Fruit fly (Drosophila melanogaster): ENCODE data around the gene Vti1a.

Vti1a gene

DNA sequence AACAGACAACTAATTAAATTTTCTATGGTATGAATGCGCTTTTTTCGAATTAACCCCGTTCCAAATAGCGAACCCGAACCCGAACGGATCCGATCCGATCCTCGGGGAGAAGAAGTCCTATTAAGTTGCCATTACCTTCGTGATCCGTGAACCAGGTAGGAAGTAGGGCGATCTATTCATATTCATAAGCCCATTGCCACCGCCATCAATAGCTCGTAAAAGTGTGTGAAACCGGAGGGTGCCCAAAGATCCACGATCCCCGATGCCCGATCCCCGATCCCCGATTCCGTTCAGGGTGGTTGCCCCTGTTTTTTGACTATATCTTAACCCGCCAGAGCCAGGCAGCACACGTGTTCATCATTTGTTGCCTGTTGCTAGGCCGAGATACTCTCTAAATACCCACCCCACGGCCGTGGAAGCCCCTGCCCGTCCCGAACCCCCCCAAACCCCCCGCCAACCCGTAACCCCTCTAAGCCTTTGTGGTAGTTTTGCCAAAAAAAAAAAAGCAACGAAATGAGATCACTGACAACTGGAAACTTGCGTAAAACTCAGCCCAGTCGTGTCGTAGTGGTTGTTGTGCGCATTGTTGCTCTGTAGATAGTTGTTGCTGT lies 47.2 kb downstream of the Vti1a start:
- TF ChIP-seq Pif1B (GFP tag; optimal IDR thresholded peaks at IDR 0.05) (no peak), EcR (GFP tag; optimal IDR thresholded peaks at IDR 0.05) (peak; percentile 13)

DNA sequence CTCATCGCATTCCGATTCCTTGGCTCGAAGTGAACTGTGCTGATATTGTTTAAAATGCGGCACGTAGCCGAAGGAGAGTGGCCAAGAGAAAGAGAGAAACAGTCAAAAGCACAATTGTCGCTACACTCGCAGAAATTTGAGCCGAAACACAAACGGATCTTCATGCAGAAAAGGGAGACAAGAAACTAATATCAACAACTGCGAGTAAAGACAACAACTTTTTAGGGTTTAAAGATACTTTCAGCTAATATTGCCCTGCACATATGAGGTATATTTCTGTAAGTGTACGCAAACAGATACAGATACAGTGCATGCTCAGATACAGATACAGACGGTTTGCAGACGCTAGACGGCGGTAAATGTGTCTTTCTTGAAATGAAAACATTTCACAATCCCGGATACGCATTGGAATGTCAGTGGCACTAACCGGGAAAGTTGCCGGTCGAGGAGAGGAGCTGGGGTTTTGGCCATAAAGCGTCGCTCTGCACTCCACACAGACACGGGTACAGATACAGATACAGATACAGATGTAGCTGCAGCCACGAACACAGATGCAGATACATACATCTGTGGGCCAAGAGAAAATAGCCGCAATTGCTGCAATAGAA lies 48.5 kb downstream of the Vti1a start:
- TF ChIP-seq CG12605 (GFP tag; IDR thresholded peaks at IDR 0.05): peak; percentile 78
- TF ChIP-seq D1 (tag; optimal IDR thresholded peaks at IDR 0.05): peak; percentile 18
- peak; percentile 94 for TF ChIP-seq CG8301 (tag; optimal IDR thresholded peaks at IDR 0.05)
- peak; percentile 82 for TF ChIP-seq CG8159 (tag; optimal IDR thresholded peaks at IDR 0.05)
- TF ChIP-seq CG14655 (GFP tag; optimal IDR thresholded peaks at IDR 0.05): peak; percentile 94
- TF ChIP-seq CG10348 (GFP tag; IDR thresholded peaks at IDR 0.05): peak; percentile 51; the same call in 1 of the 2 replicates
- peak; percentile 53 for TF ChIP-seq CG13204 (GFP tag; optimal IDR thresholded peaks at IDR 0.05)
- peak; percentile 84 for TF ChIP-seq CG34367 (tag; optimal IDR thresholded peaks at IDR 0.05)
- TF ChIP-seq Snoo (tag; optimal IDR thresholded peaks at IDR 0.05): peak; percentile 86
- TF ChIP-seq CG4496 (GFP tag; IDR thresholded peaks at IDR 0.05): peak; percentile 96
- peak; percentile 86 for TF ChIP-seq rn (GFP tag; IDR thresholded peaks at IDR 0.05)
- TF ChIP-seq CG15710 (tag; optimal IDR thresholded peaks at IDR 0.05): peak; percentile 81
- peak; percentile 50 for TF ChIP-seq gl (tag; optimal IDR thresholded peaks at IDR 0.05)
- TF ChIP-seq Ets98B (GFP tag; IDR thresholded peaks at IDR 0.05): peak; percentile 96
- peak; percentile 96 for TF ChIP-seq fd96Ca (GFP tag; IDR thresholded peaks at IDR 0.05)
- peak; percentile 90 for TF ChIP-seq CG32121 (GFP tag; IDR thresholded peaks at IDR 0.05)
- peak; percentile 10 for TF ChIP-seq EcR (GFP tag; optimal IDR thresholded peaks at IDR 0.05)
- TF ChIP-seq CG17806 (tag; optimal IDR thresholded peaks at IDR 0.05): peak; percentile 88
- peak; percentile 92 for TF ChIP-seq Pif1A (GFP tag; optimal IDR thresholded peaks at IDR 0.05)
- peak; percentile 91 for TF ChIP-seq Pif1B (GFP tag; optimal IDR thresholded peaks at IDR 0.05)
- TF ChIP-seq CG9948 (tag; optimal IDR thresholded peaks at IDR 0.05): peak; percentile 87

DNA sequence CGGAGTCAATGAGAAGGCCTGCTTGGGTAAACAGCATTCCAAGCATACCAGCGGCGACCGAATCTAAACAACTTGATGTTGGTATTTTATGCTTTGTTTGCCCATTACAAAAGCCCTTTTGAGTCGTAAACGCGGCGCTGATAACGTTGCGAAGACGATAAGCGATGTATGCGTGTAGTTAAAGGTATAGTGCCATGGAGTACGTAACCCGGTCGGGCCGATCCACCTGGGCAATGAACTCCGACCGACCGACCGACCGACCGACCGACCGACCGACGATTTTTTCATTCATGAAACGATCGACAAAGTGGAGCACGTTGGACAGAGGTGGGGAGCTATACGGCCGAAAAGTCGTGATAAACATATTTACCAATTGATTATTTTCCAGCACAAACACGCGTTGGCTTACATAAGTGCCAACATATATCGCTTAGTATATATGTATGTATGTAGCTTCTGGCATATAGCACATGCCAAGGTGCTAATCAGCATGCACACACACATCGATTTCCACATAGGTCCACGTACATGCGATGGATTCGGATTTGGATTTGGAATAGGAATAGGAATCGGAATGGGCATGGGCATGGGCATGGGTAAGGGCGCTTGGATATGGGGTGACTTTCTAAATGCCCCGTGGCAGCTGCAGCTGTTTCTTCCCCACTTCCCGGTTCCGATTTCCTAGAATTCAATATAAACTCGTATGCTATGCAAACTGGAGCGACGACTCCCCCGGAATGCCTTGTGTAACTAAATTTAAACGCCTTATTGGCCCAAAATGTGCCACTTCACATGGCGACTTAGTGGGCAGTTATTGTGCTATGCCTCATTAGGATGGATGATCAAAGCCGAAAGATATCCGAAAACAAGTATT lies 49.6 kb downstream of the Vti1a start:
- TF ChIP-seq CG10348 (GFP tag; IDR thresholded peaks at IDR 0.05) (no peak), EcR (GFP tag; optimal IDR thresholded peaks at IDR 0.05) (peak; percentile 67)

DNA sequence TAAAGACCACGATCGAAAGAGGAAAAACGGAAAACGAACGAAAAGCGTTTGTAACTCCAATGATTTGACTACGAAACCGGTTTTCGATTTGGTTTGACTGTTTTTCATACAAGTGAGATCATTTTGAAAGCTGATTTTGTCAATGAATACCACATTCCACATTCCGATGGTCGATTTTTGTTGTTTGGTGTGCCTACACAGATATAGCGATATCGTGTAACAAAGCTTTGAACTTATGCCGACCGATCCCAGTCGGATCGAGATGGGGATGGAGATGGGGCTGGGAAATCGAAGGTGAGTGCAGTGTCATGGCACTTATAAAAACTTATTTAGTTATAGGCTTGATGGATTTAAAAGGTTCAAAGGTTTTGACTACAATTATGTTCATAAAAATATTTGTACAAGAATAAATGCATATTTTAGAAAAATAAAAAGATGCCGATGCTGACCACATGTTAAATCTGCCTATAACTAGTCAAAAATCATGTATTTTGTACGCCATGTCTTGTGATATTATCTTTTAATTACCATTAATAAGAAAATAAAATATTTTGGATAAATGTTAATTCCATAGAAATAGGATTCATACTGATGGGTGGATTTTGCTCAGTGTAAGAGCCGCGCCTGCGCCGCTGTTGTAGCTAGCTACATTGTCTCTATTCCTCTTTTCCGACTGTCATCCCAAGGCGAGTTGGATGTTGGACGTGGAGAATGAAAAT lies 50.4 kb downstream of the Vti1a start:
- TF ChIP-seq fd96Ca (GFP tag; IDR thresholded peaks at IDR 0.05) (no peak), CG9948 (tag; optimal IDR thresholded peaks at IDR 0.05) (peak; percentile 52), CG10348 (GFP tag; IDR thresholded peaks at IDR 0.05) (no peak), CG15710 (tag; optimal IDR thresholded peaks at IDR 0.05) (peak; percentile 39), CG8301 (tag; optimal IDR thresholded peaks at IDR 0.05) (peak; percentile 51), CG32121 (GFP tag; IDR thresholded peaks at IDR 0.05) (no peak), Pif1B (GFP tag; optimal IDR thresholded peaks at IDR 0.05) (peak; percentile 16), CG34367 (tag; optimal IDR thresholded peaks at IDR 0.05) (peak; percentile 23), CG4496 (GFP tag; IDR thresholded peaks at IDR 0.05) (no peak), Pif1A (GFP tag; optimal IDR thresholded peaks at IDR 0.05) (peak; percentile 0), CG17806 (tag; optimal IDR thresholded peaks at IDR 0.05) (peak; percentile 63), CG14655 (GFP tag; optimal IDR thresholded peaks at IDR 0.05) (peak; percentile 58), CG13204 (GFP tag; optimal IDR thresholded peaks at IDR 0.05) (no peak), CG8159 (tag; optimal IDR thresholded peaks at IDR 0.05) (peak; percentile 65)
